Worm (Caenorhabditis elegans) whole organism, early embryonic: ENCODE results near the gene F46C5.10.

Experiments used
- B0310.2 ChIP-seq: sonication (generic microtip); optimal IDR thresholded peaks from 2 replicates; lab custom pipeline; 2016; ENCODE audit warnings: mild to moderate bottlenecking, missing genetic modification characterization, missing compliant biosample characterization
- ama-1 ChIP-seq: fragments of 150-350 bp; optimal IDR thresholded peaks from 2 replicates; lab custom pipeline; 2014
- flt-1 ChIP-seq: fragments of 200-800 bp; sonication (Bioruptor generic); IDR thresholded peaks from 2 replicates; pipeline ENCODE4 v1.3.6; 2022; ENCODE audit warnings: missing genetic modification characterization, missing compliant biosample characterization
- hmbx-1 ChIP-seq: sonication (generic microtip); optimal IDR thresholded peaks from 2 replicates; lab custom pipeline; 2016; ENCODE audit warnings: mild to moderate bottlenecking, missing genetic modification characterization, missing compliant biosample characterization
- hnd-1 ChIP-seq: sonication (generic microtip); optimal IDR thresholded peaks from 2 replicates; lab custom pipeline; 2016; ENCODE audit warnings: missing genetic modification characterization, missing compliant biosample characterization
- pes-1 ChIP-seq: fragments of 200-800 bp; sonication (Bioruptor generic); IDR thresholded peaks from 2 replicates; pipeline ENCODE4 v1.3.6; 2022; ENCODE audit warnings: missing genetic modification reagents, missing genetic modification characterization, missing compliant biosample characterization
- scrt-1 ChIP-seq: fragments of 200-800 bp; sonication (Bioruptor generic); IDR thresholded peaks from 2 replicates; pipeline ENCODE4 v1.3.6; 2022; ENCODE audit warnings: missing genetic modification characterization, missing compliant biosample characterization
- tbx-11 ChIP-seq: fragments of 200-800 bp; sonication (Bioruptor generic); IDR thresholded peaks from 2 replicates; pipeline ENCODE4 v1.3.6; 2022; ENCODE audit warnings: missing genetic modification characterization, missing compliant biosample characterization
- tbx-37 ChIP-seq: fragments of 200-800 bp; sonication (Bioruptor generic); conservative IDR thresholded peaks from 2 replicates; pipeline ENCODE4 v1.3.6; 2022; ENCODE audit warnings: missing genetic modification reagents, missing genetic modification characterization, missing compliant biosample characterization
- tra-4 ChIP-seq: sonication (generic microtip); optimal IDR thresholded peaks from 2 replicates; lab custom pipeline; 2017; ENCODE audit warnings: missing genetic modification characterization, missing compliant biosample characterization

DNA sequence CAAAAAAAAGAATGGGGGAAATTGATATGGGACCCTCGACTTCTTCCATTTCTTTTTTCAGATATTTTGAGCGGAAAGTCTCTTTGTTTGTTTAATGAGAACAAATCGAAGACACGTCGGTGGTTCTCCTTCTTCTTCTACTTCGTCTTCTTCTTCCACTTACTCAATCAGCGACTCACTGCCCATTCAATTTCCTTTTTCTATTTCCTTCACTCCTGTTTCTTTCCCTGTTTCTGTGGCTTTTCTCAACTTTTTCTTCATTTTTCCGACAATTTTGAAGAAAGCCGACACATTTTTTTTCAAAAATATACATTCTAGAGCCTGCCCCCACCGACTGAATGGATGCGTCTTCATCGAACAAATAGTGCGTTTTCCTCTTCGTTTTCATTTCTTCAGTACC, 17.0 kb upstream of the F46C5.10 start, which contains the start of gene F46C5.4:
- TF ChIP-seq flt-1 (GFP tag; lab: Robert Waterston, UW) (no peak), B0310.2 (tag; lab: Kevin White, UChicago) (no peak), hnd-1 (no peak), tbx-11 (no peak), ama-1 (lab: Kevin White, UChicago) (no peak), scrt-1 (GFP tag; lab: Robert Waterston, UW) (no peak), pes-1 (no peak), tra-4 (tag; lab: Kevin White, UChicago) (no peak), hmbx-1 (tag; lab: Kevin White, UChicago) (no peak), tbx-37 (GFP tag; lab: Robert Waterston, UW) (no peak)
